Worm (Caenorhabditis elegans) whole organism, young adult: ENCODE results near the gene pals-37.

Experiments used
- F55B11.4 ChIP-seq: sonication (generic microtip); optimal IDR thresholded peaks from 2 replicates; lab custom pipeline; 2016; ENCODE audit warnings: missing compliant biosample characterization, missing genetic modification characterization, borderline replicate concordance; ENCODE audit not compliant: insufficient read depth
- die-1 ChIP-seq: sonication (generic microtip); optimal IDR thresholded peaks from 2 replicates; lab custom pipeline; 2016; ENCODE audit warnings: missing genotype, mild to moderate bottlenecking, missing genetic modification characterization, missing compliant biosample characterization
- lin-35 ChIP-seq, 3 experiments: fragments of 150-350 bp in 2 of 3; sonication (generic microtip) in 1 of 3; optimal IDR thresholded peaks; 2 replicates each; lab custom pipeline; 2014 to 2018; ENCODE audit warnings: missing biosample characterization in 3 of 3, missing genetic modification characterization in 3 of 3, missing genetic modification reagents in 3 of 3
- snpc-1.3 ChIP-seq: sonication (generic microtip); optimal IDR thresholded peaks from 2 replicates; lab custom pipeline; 2017; ENCODE audit warnings: missing genetic modification characterization, mild to moderate bottlenecking, missing compliant biosample characterization, antibody characterized with exemption, moderate library complexity, missing genotype, missing genetic modification reagents; ENCODE audit not compliant: insufficient read depth

Gene pals-37

ce11 chrV:12395699-12396098, 45.6 kb downstream of the pals-37 start, which contains the start of gene twk-14:
Gene twk-14 (minus strand): TSS chrV:12395706.
- TF ChIP-seq F55B11.4 (tag; lab: Kevin White, UChicago) (no peak), snpc-1.3 (no peak), die-1 (tag; lab: Kevin White, UChicago) (no peak), lin-35 (GFP tag; optimal IDR thresholded peaks at IDR 0.05; lab: Kevin White, UChicago) (no peak)
- TF ChIP-seq, all 124 proteins: peak for 0
